Fruit fly (Drosophila melanogaster) whole organism: ENCODE data around the gene CG43915.

Experiments
- EcR ChIP-seq, 2 experiments: fragments of >200 bp; optimal IDR thresholded peaks; 2 replicates each; lab custom pipeline; 2017; ENCODE audit warnings: missing biosample characterization in 2 of 2, missing genetic modification characterization in 2 of 2, missing genetic modification reagents in 2 of 2
- pan ChIP-seq: fragments of >200 bp; optimal IDR thresholded peaks from 2 replicates; lab custom pipeline; 2017
- psq ChIP-seq: fragments of >200 bp; optimal IDR thresholded peaks from 2 replicates; lab custom pipeline; 2017

DNA sequence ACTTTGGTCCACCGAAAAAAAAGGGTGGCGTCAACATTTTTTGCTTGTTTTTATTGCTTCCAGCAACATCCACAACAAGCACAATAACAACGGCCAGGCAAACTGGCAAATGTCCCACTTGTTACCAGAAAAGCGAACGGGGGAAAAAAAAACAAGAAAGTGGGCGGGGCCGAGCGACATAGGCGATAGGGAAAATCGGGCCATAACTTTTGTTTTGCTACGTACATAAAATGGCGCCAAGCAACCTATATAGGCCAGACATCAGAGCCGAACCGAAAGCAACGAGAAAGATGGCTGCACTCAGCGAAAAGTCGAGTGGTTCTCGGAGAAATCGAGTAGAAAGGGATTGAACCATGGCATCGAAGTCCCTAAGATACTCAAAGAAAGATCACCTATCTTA lies 34.6 kb downstream of the CG43915 start:
- TF ChIP-seq pan, result no peak
- no peak for TF ChIP-seq psq (lab: Kevin White, UChicago)
- no peak for TF ChIP-seq EcR (GFP tag; optimal IDR thresholded peaks at IDR 0.05; lab: Kevin White, UChicago)
